Fruit fly (Drosophila melanogaster) whole organism, embryonic: ENCODE data around the gene CG5181.

Experiments used
- Abd-B ChIP-seq: fragments of 200-800 bp; sonication (Bioruptor generic); optimal IDR thresholded peaks from 2 replicates; lab custom pipeline; 2018; ENCODE audit warnings: missing biosample characterization, mild to moderate bottlenecking, missing genetic modification characterization, moderate library complexity
- Atf-2 ChIP-seq: fragments of 200-800 bp; sonication (Bioruptor generic); optimal IDR thresholded peaks from 2 replicates; lab custom pipeline; 2016; ENCODE audit warnings: missing biosample characterization, missing genetic modification characterization
- CG11695 ChIP-seq: fragments of 200-800 bp; sonication (Bioruptor generic); IDR thresholded peaks from 3 replicates; pipeline ENCODE4 v1.3.6; 2022; ENCODE audit warnings: missing biosample characterization, missing genetic modification characterization
- CG13894 ChIP-seq: fragments of 200-800 bp; sonication (Bioruptor generic); optimal IDR thresholded peaks from 3 replicates; lab custom pipeline; 2018; ENCODE audit warnings: missing biosample characterization, mild to moderate bottlenecking, missing genetic modification characterization, moderate library complexity
- CG15479 ChIP-seq: fragments of 200-800 bp; sonication (Bioruptor generic); optimal IDR thresholded peaks from 3 replicates; lab custom pipeline; 2019; ENCODE audit warnings: missing biosample characterization, mild to moderate bottlenecking, missing genetic modification characterization, moderate library complexity
- CG17359 ChIP-seq: fragments of 200-800 bp; sonication (Bioruptor generic); optimal IDR thresholded peaks from 3 replicates; lab custom pipeline; 2018; ENCODE audit warnings: missing biosample characterization, mild to moderate bottlenecking, missing genetic modification characterization, moderate library complexity
- CG17912 ChIP-seq: fragments of 200-800 bp; sonication (Bioruptor generic); optimal IDR thresholded peaks from 2 replicates; lab custom pipeline; 2018; ENCODE audit warnings: missing biosample characterization, mild to moderate bottlenecking, missing genetic modification characterization
- CG18619 ChIP-seq: fragments of 200-800 bp; sonication (Bioruptor generic); optimal IDR thresholded peaks from 3 replicates; lab custom pipeline; 2017; ENCODE audit warnings: missing biosample characterization, mild to moderate bottlenecking, missing genetic modification characterization
- CG2875 ChIP-seq: fragments of 200-800 bp; sonication (Bioruptor generic); optimal IDR thresholded peaks from 2 replicates; lab custom pipeline; 2017; ENCODE audit warnings: missing biosample characterization, mild to moderate bottlenecking, missing genetic modification characterization, missing genetic modification reagents
- CG31388 ChIP-seq: fragments of 200-800 bp; sonication (Bioruptor generic); optimal IDR thresholded peaks from 2 replicates; lab custom pipeline; 2016; ENCODE audit warnings: missing biosample characterization, missing genetic modification characterization
- CG3995 ChIP-seq: fragments of 200-800 bp; sonication (Bioruptor generic); optimal IDR thresholded peaks from 3 replicates; lab custom pipeline; 2016; ENCODE audit warnings: missing biosample characterization, missing genetic modification characterization
- CG4328 ChIP-seq: fragments of 200-800 bp; sonication (Bioruptor generic); optimal IDR thresholded peaks from 3 replicates; lab custom pipeline; 2017; ENCODE audit warnings: missing biosample characterization, missing genetic modification reagents, missing genetic modification characterization
- CG4404 ChIP-seq: fragments of 200-800 bp; sonication (Bioruptor generic); IDR thresholded peaks from 2 replicates; pipeline ENCODE4 v1.3.6; 2022; ENCODE audit warnings: missing biosample characterization, missing genetic modification characterization
- CG6683 ChIP-seq: fragments of 200-800 bp; sonication (Bioruptor generic); optimal IDR thresholded peaks from 2 replicates; lab custom pipeline; 2017; ENCODE audit warnings: missing biosample characterization, mild to moderate bottlenecking, missing genetic modification characterization, missing genetic modification reagents
- D19B ChIP-seq: fragments of 200-800 bp; sonication (Bioruptor generic); optimal IDR thresholded peaks from 2 replicates; lab custom pipeline; 2017; ENCODE audit warnings: missing biosample characterization, mild to moderate bottlenecking, missing genetic modification characterization
- Dll ChIP-seq: fragments of 200-800 bp; sonication (Bioruptor generic); IDR thresholded peaks from 4 replicates; pipeline ENCODE4 v1.3.6; 2022; ENCODE audit warnings: missing biosample characterization, missing genetic modification characterization; ENCODE audit not compliant: partially characterized antibody
- Drgx ChIP-seq: fragments of 200-800 bp; sonication (Bioruptor generic); IDR thresholded peaks from 2 replicates; pipeline ENCODE4 v1.3.6; 2022; ENCODE audit warnings: missing biosample characterization, missing genetic modification characterization
- Hr51 ChIP-seq, 2 experiments: fragments of 200-800 bp; sonication (Bioruptor generic); optimal IDR thresholded peaks; 2 replicates in 1 of 2; 3 replicates in 1 of 2; lab custom pipeline; 2016 to 2018; ENCODE audit warnings: missing biosample characterization in 2 of 2, missing genetic modification characterization in 2 of 2, mild to moderate bottlenecking in 1 of 2, moderate library complexity in 1 of 2
- Hsf ChIP-seq: fragments of 200-800 bp; sonication (Bioruptor generic); optimal IDR thresholded peaks from 3 replicates; lab custom pipeline; 2016; ENCODE audit warnings: missing biosample characterization, missing genetic modification characterization
- Med ChIP-seq: fragments of 200-800 bp; sonication (Bioruptor generic); peaks from one replicate; lab custom pipeline; 2016; ENCODE audit warnings: missing biosample characterization, missing genetic modification characterization, mild to moderate bottlenecking, inconsistent platforms, moderate library complexity
- Mrtf ChIP-seq: fragments of 200-800 bp; sonication (Bioruptor generic); IDR thresholded peaks from 3 replicates; pipeline ENCODE4 v1.3.6; 2022; ENCODE audit warnings: missing biosample characterization, missing genetic modification characterization
- Myb ChIP-seq: fragments of 200-800 bp; sonication (Bioruptor generic); optimal IDR thresholded peaks from 2 replicates; lab custom pipeline; 2016; ENCODE audit warnings: missing biosample characterization, missing genetic modification characterization
- NC2α ChIP-seq: fragments of 200-800 bp; sonication (Bioruptor generic); optimal IDR thresholded peaks from 2 replicates; lab custom pipeline; 2016; ENCODE audit warnings: missing biosample characterization, missing genetic modification characterization
- Nf-YB ChIP-seq: fragments of 200-800 bp; sonication (Bioruptor generic); optimal IDR thresholded peaks from 3 replicates; lab custom pipeline; 2019; ENCODE audit warnings: missing biosample characterization, mild to moderate bottlenecking, missing genetic modification characterization, moderate library complexity
- Optix ChIP-seq: fragments of 200-800 bp; sonication (Bioruptor generic); IDR thresholded peaks from 3 replicates; pipeline ENCODE4 v1.3.6; 2022; ENCODE audit warnings: missing biosample characterization, missing genetic modification characterization
- Sry-β ChIP-seq: fragments of 200-800 bp; sonication (Bioruptor generic); optimal IDR thresholded peaks from 2 replicates; lab custom pipeline; 2018; ENCODE audit warnings: missing biosample characterization, mild to moderate bottlenecking, missing genetic modification characterization, moderate library complexity
- Stat92E ChIP-seq, 3 experiments: fragments of >200 bp in 2 of 3; fragments of 200-800 bp in 1 of 3; sonication (Bioruptor generic) in 1 of 3; optimal IDR thresholded peaks; 2 replicates each; lab custom pipeline; 2017 to 2019; ENCODE audit warnings: missing biosample characterization in 3 of 3, missing genetic modification characterization in 3 of 3, mild to moderate bottlenecking in 1 of 3, moderate library complexity in 1 of 3
- Trl ChIP-seq, 3 experiments: fragments of >200 bp in 2 of 3; fragments of 200-800 bp in 1 of 3; sonication (Bioruptor generic) in 1 of 3; optimal IDR thresholded peaks; 2 replicates in 1 of 3; 3 replicates in 2 of 3; lab custom pipeline; 2016 to 2017; ENCODE audit warnings: missing biosample characterization in 1 of 3, missing genetic modification characterization in 1 of 3
- amos ChIP-seq: fragments of 200-800 bp; sonication (Bioruptor generic); IDR thresholded peaks from 2 replicates; pipeline ENCODE4 v1.3.6; 2022; ENCODE audit warnings: missing biosample characterization, missing genetic modification characterization; ENCODE audit not compliant: partially characterized antibody
- chinmo ChIP-seq: fragments of 200-800 bp; sonication (Bioruptor generic); IDR thresholded peaks from 4 replicates; pipeline ENCODE4 v1.3.6; 2022; ENCODE audit warnings: missing biosample characterization, missing genetic modification characterization; ENCODE audit not compliant: partially characterized antibody
- gem ChIP-seq: fragments of 200-800 bp; sonication (Bioruptor generic); optimal IDR thresholded peaks from 2 replicates; lab custom pipeline; 2019; ENCODE audit warnings: missing biosample characterization, mild to moderate bottlenecking, missing genetic modification characterization, moderate library complexity
- gfzf ChIP-seq: fragments of 200-800 bp; sonication (Bioruptor generic); optimal IDR thresholded peaks from 2 replicates; lab custom pipeline; 2016; ENCODE audit warnings: missing biosample characterization, mild to moderate bottlenecking, missing genetic modification characterization, moderate library complexity
- ind ChIP-seq: fragments of 200-800 bp; sonication (Bioruptor generic); optimal IDR thresholded peaks from 3 replicates; lab custom pipeline; 2016; ENCODE audit warnings: missing biosample characterization, missing genetic modification characterization
- lab ChIP-seq: fragments of 200-800 bp; sonication (Bioruptor generic); optimal IDR thresholded peaks from 3 replicates; lab custom pipeline; 2017; ENCODE audit warnings: missing biosample characterization, missing genetic modification characterization, mild to moderate bottlenecking, moderate library complexity, missing genetic modification reagents
- lilli ChIP-seq: fragments of 200-800 bp; sonication (Bioruptor generic); optimal IDR thresholded peaks from 3 replicates; lab custom pipeline; 2016; ENCODE audit warnings: missing biosample characterization, missing genetic modification characterization
- nerfin-2 ChIP-seq: fragments of 200-800 bp; sonication (Bioruptor generic); IDR thresholded peaks from 2 replicates; pipeline ENCODE4 v1.3.6; 2022; ENCODE audit warnings: missing biosample characterization, missing genetic modification characterization; ENCODE audit not compliant: partially characterized antibody
- nmo ChIP-seq: fragments of 200-800 bp; sonication (Bioruptor generic); optimal IDR thresholded peaks from 2 replicates; lab custom pipeline; 2018; ENCODE audit warnings: missing biosample characterization, mild to moderate bottlenecking, missing genetic modification characterization, moderate library complexity
- otp ChIP-seq: fragments of 200-800 bp; sonication (Bioruptor generic); IDR thresholded peaks from 3 replicates; pipeline ENCODE4, ENCODE4 v1.3.6; 2022; ENCODE audit warnings: missing biosample characterization, missing genetic modification characterization
- prd ChIP-seq, 3 experiments: fragments of >200 bp in 2 of 3; fragments of 200-800 bp in 1 of 3; sonication (Bioruptor generic) in 1 of 3; optimal IDR thresholded peaks in 2 of 3; IDR thresholded peaks in 1 of 3; 2 replicates in 2 of 3; 3 replicates in 1 of 3; pipeline versions ENCODE4 v1.3.6 to Lab custom; 2017 to 2022; ENCODE audit warnings: missing biosample characterization in 1 of 3, missing genetic modification characterization in 1 of 3
- ranshi ChIP-seq: fragments of 200-800 bp; sonication (Bioruptor generic); IDR thresholded peaks from 2 replicates; pipeline ENCODE4 v1.3.6; 2022; ENCODE audit warnings: missing biosample characterization, missing genetic modification characterization
- rib ChIP-seq: fragments of 200-800 bp; sonication (Bioruptor generic); IDR thresholded peaks from 2 replicates; pipeline ENCODE4 v1.3.6; 2022; ENCODE audit warnings: missing biosample characterization, missing genetic modification characterization
- run ChIP-seq: fragments of 200-800 bp; sonication (Bioruptor generic); optimal IDR thresholded peaks from 3 replicates; lab custom pipeline; 2018; ENCODE audit warnings: missing biosample characterization, mild to moderate bottlenecking, missing genetic modification characterization
- sc ChIP-seq, 3 experiments: fragments of >200 bp in 2 of 3; fragments of 200-800 bp in 1 of 3; sonication (Bioruptor generic) in 1 of 3; optimal IDR thresholded peaks; 2 replicates in 2 of 3; 3 replicates in 1 of 3; lab custom pipeline; 2017; ENCODE audit warnings: mild to moderate bottlenecking in 1 of 3, missing biosample characterization in 1 of 3, missing genetic modification characterization in 1 of 3, missing genetic modification reagents in 1 of 3
- slbo ChIP-seq: fragments of 200-800 bp; sonication (Bioruptor generic); IDR thresholded peaks from 2 replicates; pipeline ENCODE4 v1.3.6; 2022; ENCODE audit warnings: missing biosample characterization, missing genetic modification characterization
- so ChIP-seq: fragments of 200-800 bp; sonication (Bioruptor generic); IDR thresholded peaks from 3 replicates; pipeline ENCODE4 v1.3.6; 2022; ENCODE audit warnings: missing biosample characterization, missing genetic modification characterization
- tin ChIP-seq: fragments of 200-800 bp; sonication (Bioruptor generic); optimal IDR thresholded peaks from 3 replicates; lab custom pipeline; 2016; ENCODE audit warnings: missing biosample characterization, missing genetic modification characterization
- tio ChIP-seq: fragments of 200-800 bp; sonication (Bioruptor generic); optimal IDR thresholded peaks from 2 replicates; lab custom pipeline; 2017; ENCODE audit warnings: missing biosample characterization, missing genetic modification characterization, inconsistent platforms
- usp ChIP-seq: fragments of >200 bp; optimal IDR thresholded peaks from 2 replicates; lab custom pipeline; 2017; ENCODE audit warnings: missing biosample characterization, missing genetic modification characterization

Gene CG5181

DNA sequence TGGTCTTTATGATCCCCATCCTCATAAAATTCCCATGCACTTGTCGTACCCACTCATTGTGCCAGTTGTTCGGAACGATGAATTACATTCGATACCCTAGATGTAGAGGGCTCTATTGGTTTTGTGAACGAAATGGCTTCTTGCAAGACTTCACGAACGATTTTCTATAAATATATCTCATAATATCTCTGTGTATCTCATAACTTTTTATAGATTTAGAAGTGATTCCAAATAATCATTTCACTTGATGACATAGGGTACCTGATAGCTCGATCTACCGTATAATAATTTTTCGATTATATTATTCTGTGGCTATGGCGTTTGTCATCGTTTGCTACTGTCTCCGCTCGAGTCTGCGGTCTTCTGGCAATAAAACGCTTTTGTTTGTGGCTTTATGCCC lies 12.6 kb downstream of the CG5181 start (continued):
- TF ChIP-seq Med (peak; percentile 87), CG6683 (GFP tag; lab: Kevin White, UChicago) (peak; percentile 33), ind (GFP tag; lab: Kevin White, UChicago) (peak; percentile 73), chinmo (GFP tag; lab: Robert Waterston, UW) (no peak), Nf-YB (GFP tag; lab: Kevin White, UChicago) (peak; percentile 16), nerfin-2 (no peak), amos (GFP tag; lab: Robert Waterston, UW) (no peak), gem (tag; lab: Kevin White, UChicago) (peak; percentile 82), CG31388 (GFP tag; lab: Kevin White, UChicago) (no peak), run (tag; lab: Kevin White, UChicago) (peak; percentile 60), NC2α (GFP tag; lab: Kevin White, UChicago) (no peak), Abd-B (GFP tag; lab: Kevin White, UChicago) (peak; percentile 73), usp (GFP tag; lab: Kevin White, UChicago) (no peak), Stat92E (GFP tag; optimal IDR thresholded peaks at IDR 0.05; lab: Kevin White, UChicago) (no peak), prd (optimal IDR thresholded peaks at IDR 0.05; lab: Kevin White, UChicago) (no peak), prd (GFP tag; IDR thresholded peaks at IDR 0.05; lab: Robert Waterston, UW) (peak; percentile 85), lab (GFP tag; lab: Kevin White, UChicago) (peak; percentile 89), Mrtf (peak; percentile 47; the same call in 1 of the 3 replicates), lilli (GFP tag; lab: Kevin White, UChicago) (peak; percentile 73), rib (GFP tag; lab: Robert Waterston, UW) (0 out of 2 replicates have a peak, but pooled peaks have one; percentile 30), CG13894 (tag; lab: Kevin White, UChicago) (peak; percentile 40), Hsf (peak; percentile 41), CG3995 (peak; percentile 1), CG15479 (GFP tag; lab: Kevin White, UChicago) (no peak), sc (optimal IDR thresholded peaks at IDR 0.05; lab: Kevin White, UChicago) (no peak), sc (GFP tag; optimal IDR thresholded peaks at IDR 0.05; lab: Kevin White, UChicago) (peak; percentile 6), slbo (GFP tag; lab: Robert Waterston, UW) (peak; percentile 80), CG11695 (GFP tag; lab: Robert Waterston, UW) (peak; percentile 81), Trl (optimal IDR thresholded peaks at IDR 0.05; lab: Kevin White, UChicago) (no peak), Trl (GFP tag; optimal IDR thresholded peaks at IDR 0.05; lab: Kevin White, UChicago) (peak; percentile 74), D19B (GFP tag; lab: Kevin White, UChicago) (peak; percentile 63), CG4404 (GFP tag; lab: Robert Waterston, UW) (no peak), CG18619 (GFP tag; lab: Kevin White, UChicago) (no peak), nmo (GFP tag; lab: Kevin White, UChicago) (peak; percentile 59), Dll (no peak), CG17912 (no peak), Optix (GFP tag; lab: Robert Waterston, UW) (0 out of 3 replicates have a peak, but pooled peaks have one; percentile 9), Myb (GFP tag; lab: Kevin White, UChicago) (peak; percentile 11), Sry-β (GFP tag; lab: Kevin White, UChicago) (no peak), ranshi (GFP tag; lab: Robert Waterston, UW) (peak; percentile 48; the same call in 1 of the 2 replicates), CG4328 (no peak), tin (GFP tag; lab: Kevin White, UChicago) (peak; percentile 51), CG17359 (peak; percentile 68), Hr51 (GFP tag; optimal IDR thresholded peaks at IDR 0.05; lab: Kevin White, UChicago) (peak; percentile 13 to 69), otp (GFP tag; lab: Robert Waterston, UW) (peak; percentile 72), CG2875 (peak; percentile 42), tio (peak; percentile 51), so (GFP tag; lab: Robert Waterston, UW) (peak; percentile 69; the same call in 2 of the 3 replicates), Drgx (GFP tag; lab: Robert Waterston, UW) (peak; percentile 80), Atf-2 (GFP tag; lab: Kevin White, UChicago) (no peak), gfzf (GFP tag; lab: Kevin White, UChicago) (no peak)
